Fruit fly (Drosophila melanogaster): ENCODE results near the gene CG17129.

CG17129 gene

dm6 chr3L:680258-680657 is at the start of gene CG17129:
Gene CG17129, minus strand, starts transcription at chr3L:680326.
- TF ChIP-seq CG12071 (GFP tag; optimal IDR thresholded peaks at IDR 0.05) (peak; percentile 39), Hand (GFP tag; optimal IDR thresholded peaks at IDR 0.05) (no peak), Spps (tag; optimal IDR thresholded peaks at IDR 0.05) (peak; percentile 59), CG3065 (GFP tag; optimal IDR thresholded peaks at IDR 0.05) (peak; percentile 31), luna (GFP tag; optimal IDR thresholded peaks at IDR 0.05) (peak; percentile 54), CG18764 (GFP tag; optimal IDR thresholded peaks at IDR 0.05) (peak; percentile 61), Sin3A (optimal IDR thresholded peaks at IDR 0.05) (peak; percentile 7), tap (tag; optimal IDR thresholded peaks at IDR 0.05) (peak; percentile 53), pzg (GFP tag; optimal IDR thresholded peaks at IDR 0.05) (peak; percentile 66), Doc3 (GFP tag; IDR thresholded peaks at IDR 0.05; ENCODE audit: partially characterized antibody) (peak; percentile 99), CG3407 (GFP tag; optimal IDR thresholded peaks at IDR 0.05) (peak; percentile 37), CG17328 (GFP tag; IDR thresholded peaks at IDR 0.05) (peak; percentile 76), ind (GFP tag; optimal IDR thresholded peaks at IDR 0.05) (peak; percentile 82), hth (optimal IDR thresholded peaks at IDR 0.05) (no peak), CG11398 (GFP tag; optimal IDR thresholded peaks at IDR 0.05) (peak; percentile 68), CG1603 (tag; optimal IDR thresholded peaks at IDR 0.05) (peak; percentile 87), trem (tag; optimal IDR thresholded peaks at IDR 0.05) (peak; percentile 76), CG9932 (GFP tag; IDR thresholded peaks at IDR 0.05) (peak; percentile 84), Dp (GFP tag; optimal IDR thresholded peaks at IDR 0.05) (peak; percentile 80), CG31224 (GFP tag; IDR thresholded peaks at IDR 0.05) (peak; percentile 58), disco-r (GFP tag; optimal IDR thresholded peaks at IDR 0.05) (peak; percentile 34), CG9797 (GFP tag; optimal IDR thresholded peaks at IDR 0.05) (no peak), ro (GFP tag; IDR thresholded peaks at IDR 0.05) (no peak), CG6813 (GFP tag; optimal IDR thresholded peaks at IDR 0.05) (peak; percentile 45), Mad (GFP tag; optimal IDR thresholded peaks at IDR 0.05) (peak; percentile 56), p53 (GFP tag; optimal IDR thresholded peaks at IDR 0.05) (no peak), CG12219 (GFP tag; optimal IDR thresholded peaks at IDR 0.05) (peak; percentile 34), gcm2 (GFP tag; optimal IDR thresholded peaks at IDR 0.05) (peak; percentile 43), CG4328 (GFP tag; optimal IDR thresholded peaks at IDR 0.05) (peak; percentile 69), Doc2 (GFP tag; IDR thresholded peaks at IDR 0.05) (no peak), CkIIα-i1 (GFP tag; IDR thresholded peaks at IDR 0.05) (no peak), Nf-YC (tag; optimal IDR thresholded peaks at IDR 0.05) (peak; percentile 74), Drgx (GFP tag; IDR thresholded peaks at IDR 0.05) (peak; percentile 7; the same call in 1 of the 2 replicates), Aef1 (GFP tag; IDR thresholded peaks at IDR 0.05) (peak; percentile 76), bsh (GFP tag; optimal IDR thresholded peaks at IDR 0.05) (peak in 1 of 2 experiments; percentile 74), CG14441 (GFP tag; IDR thresholded peaks at IDR 0.05) (peak; percentile 90), HLH4C (GFP tag; IDR thresholded peaks at IDR 0.05; ENCODE audit: partially characterized antibody) (peak; percentile 93), CG4282 (GFP tag; optimal IDR thresholded peaks at IDR 0.05) (no peak), Dip2 (GFP tag; IDR thresholded peaks at IDR 0.05) (no peak), CG15601 (tag; optimal IDR thresholded peaks at IDR 0.05) (peak; percentile 82), dimm (GFP tag; IDR thresholded peaks at IDR 0.05) (no peak), Awh (GFP tag; IDR thresholded peaks at IDR 0.05) (peak; percentile 56; the same call in 1 of the 2 replicates), Kr (GFP tag; optimal IDR thresholded peaks at IDR 0.05) (peak; percentile 28), Neu2 (GFP tag; optimal IDR thresholded peaks at IDR 0.05; ENCODE audit: borderline replicate concordance) (no peak), CG4360 (GFP tag; IDR thresholded peaks at IDR 0.05) (no peak), ATbp (GFP tag; optimal IDR thresholded peaks at IDR 0.05) (peak; percentile 43), ftz-f1 (GFP tag; optimal IDR thresholded peaks at IDR 0.05) (no peak), CG12659 (GFP tag; optimal IDR thresholded peaks at IDR 0.05) (peak; percentile 80), CG4424 (GFP tag; optimal IDR thresholded peaks at IDR 0.05) (peak; percentile 83), insv (GFP tag; optimal IDR thresholded peaks at IDR 0.05) (peak in 1 of 2 experiments; percentile 34), CG11695 (GFP tag; IDR thresholded peaks at IDR 0.05) (peak; percentile 63; the same call in 1 of the 3 replicates), CG5245 (GFP tag; optimal IDR thresholded peaks at IDR 0.05) (peak; percentile 69)
